Fruit fly (Drosophila melanogaster): ENCODE measurements around the gene dpr19.

DNA sequence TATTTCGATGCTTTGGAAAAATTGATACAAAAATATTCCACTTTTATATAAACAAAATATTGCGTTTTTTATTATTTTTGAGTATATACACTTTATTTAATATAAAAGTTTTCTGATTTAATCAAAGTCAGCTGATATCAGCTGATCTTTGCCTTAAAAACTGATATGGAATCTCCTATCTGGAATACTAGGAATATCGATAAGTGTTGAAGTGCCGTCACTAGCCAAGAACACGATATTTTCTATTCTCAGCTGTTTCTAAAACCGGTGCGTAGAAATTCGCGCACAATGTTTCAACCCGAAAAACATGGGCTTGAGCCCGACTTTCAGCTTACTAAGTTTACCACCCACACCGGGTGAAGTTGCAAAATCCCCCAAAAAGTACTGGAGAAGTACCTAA lies 33.5 kb upstream of the dpr19 start, which contains the start of gene Sps2:
- TF ChIP-seq EcR (GFP tag; optimal IDR thresholded peaks at IDR 0.05): no peak
- no peak for TF ChIP-seq fd96Ca (GFP tag; IDR thresholded peaks at IDR 0.05)
- TF ChIP-seq CG32121 (GFP tag; IDR thresholded peaks at IDR 0.05): no peak
- TF ChIP-seq Ets98B (GFP tag; IDR thresholded peaks at IDR 0.05): no peak
- no peak for TF ChIP-seq CG8301 (tag; optimal IDR thresholded peaks at IDR 0.05)
- no peak for TF ChIP-seq CG9948 (tag; optimal IDR thresholded peaks at IDR 0.05)
- no peak for TF ChIP-seq CG8159 (tag; optimal IDR thresholded peaks at IDR 0.05)
- no peak for TF ChIP-seq CG15710 (tag; optimal IDR thresholded peaks at IDR 0.05)
- TF ChIP-seq CG14655 (GFP tag; optimal IDR thresholded peaks at IDR 0.05): no peak
